Fruit fly (Drosophila melanogaster): ENCODE results near the gene stwl.
A peak's percentile ranks its signal among the peaks of the same experiment; 100 is the strongest.

Gene stwl

DNA sequence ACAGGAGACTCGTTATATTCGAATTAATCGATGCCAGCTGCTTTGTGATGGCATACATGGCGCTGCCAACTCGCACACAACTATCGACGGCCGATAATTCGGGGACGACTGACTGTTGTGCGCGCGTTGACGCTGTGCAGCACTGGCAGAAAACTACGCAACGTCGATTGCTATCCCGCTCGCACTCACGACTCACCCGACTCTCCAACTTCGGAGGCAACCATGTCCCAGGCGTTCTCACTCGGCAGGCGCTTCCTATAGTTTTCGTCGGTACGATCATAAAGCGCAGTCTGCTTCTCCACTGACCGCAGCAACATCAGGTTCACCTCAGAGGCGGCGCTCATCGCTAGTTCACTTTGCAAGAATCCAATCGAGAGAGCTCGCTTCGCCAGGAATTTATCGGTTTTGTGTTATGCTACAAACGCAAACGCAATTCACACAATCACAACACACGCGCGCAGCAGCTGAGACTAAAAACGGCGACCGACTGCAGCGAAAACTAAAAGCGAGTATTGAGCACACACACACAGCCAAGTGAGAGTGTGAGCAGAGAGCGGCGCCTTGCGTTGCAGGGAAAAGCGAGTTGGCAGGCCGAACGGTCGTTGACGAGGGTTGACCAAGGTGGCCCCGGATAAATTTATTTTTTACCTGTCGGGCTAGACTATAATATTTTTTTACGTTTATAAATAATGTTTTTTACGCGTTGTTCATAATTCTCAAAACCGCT lies at the start of gene stwl:
TSS of gene stwl (minus strand) at position 521 of the 727 bp plus-strand sequence.
- TF ChIP-seq CG15710 (tag; optimal IDR thresholded peaks at IDR 0.05) (no peak), Ets98B (GFP tag; IDR thresholded peaks at IDR 0.05) (no peak; the same call in 1 of the 2 replicates), gl (tag; optimal IDR thresholded peaks at IDR 0.05) (no peak), rn (GFP tag; IDR thresholded peaks at IDR 0.05) (peak; percentile 51; the same call in 1 of the 2 replicates), CG17806 (tag; optimal IDR thresholded peaks at IDR 0.05) (no peak), Snoo (tag; optimal IDR thresholded peaks at IDR 0.05) (no peak), Pif1A (GFP tag; optimal IDR thresholded peaks at IDR 0.05) (no peak), CG10348 (GFP tag; IDR thresholded peaks at IDR 0.05) (no peak; the same call in 1 of the 2 replicates), CG4496 (GFP tag; IDR thresholded peaks at IDR 0.05) (peak; percentile 50; the same call in 2 of the 3 replicates), CG13204 (GFP tag; optimal IDR thresholded peaks at IDR 0.05) (no peak), D1 (tag; optimal IDR thresholded peaks at IDR 0.05) (peak; percentile 78), CG32121 (GFP tag; IDR thresholded peaks at IDR 0.05) (no peak), CG9948 (tag; optimal IDR thresholded peaks at IDR 0.05) (peak; percentile 16), EcR (GFP tag; optimal IDR thresholded peaks at IDR 0.05) (no peak), Pif1B (GFP tag; optimal IDR thresholded peaks at IDR 0.05) (no peak), CG8159 (tag; optimal IDR thresholded peaks at IDR 0.05) (peak; percentile 2), CG8301 (tag; optimal IDR thresholded peaks at IDR 0.05) (no peak), fd96Ca (GFP tag; IDR thresholded peaks at IDR 0.05) (0 out of 3 replicates have a peak, but pooled peaks have one; percentile 6), CG14655 (GFP tag; optimal IDR thresholded peaks at IDR 0.05) (no peak), CG34367 (tag; optimal IDR thresholded peaks at IDR 0.05) (no peak), CG12605 (GFP tag; IDR thresholded peaks at IDR 0.05) (no peak)

dm6 chr3L:14456898-14457297 lies 47.2 kb upstream of the stwl start:
- TF ChIP-seq CG32121 (GFP tag; IDR thresholded peaks at IDR 0.05): no peak
- TF ChIP-seq CG4496 (GFP tag; IDR thresholded peaks at IDR 0.05): 0 out of 3 replicates have a peak, but pooled peaks have one; percentile 11
- TF ChIP-seq Pif1A (GFP tag; optimal IDR thresholded peaks at IDR 0.05): no peak
- TF ChIP-seq CG13204 (GFP tag; optimal IDR thresholded peaks at IDR 0.05): no peak
- TF ChIP-seq rn (GFP tag; IDR thresholded peaks at IDR 0.05): no peak
- TF ChIP-seq CG9948 (tag; optimal IDR thresholded peaks at IDR 0.05): no peak
- TF ChIP-seq Ets98B (GFP tag; IDR thresholded peaks at IDR 0.05): no peak
- TF ChIP-seq gl (tag; optimal IDR thresholded peaks at IDR 0.05): no peak

- TF ChIP-seq EcR (GFP tag; optimal IDR thresholded peaks at IDR 0.05): no peak
- no peak for TF ChIP-seq CG32121 (GFP tag; IDR thresholded peaks at IDR 0.05)
- TF ChIP-seq CG8301 (tag; optimal IDR thresholded peaks at IDR 0.05): no peak
- no peak for TF ChIP-seq CG14655 (GFP tag; optimal IDR thresholded peaks at IDR 0.05)
- TF ChIP-seq CG34367 (tag; optimal IDR thresholded peaks at IDR 0.05): no peak
- no peak for TF ChIP-seq CG17806 (tag; optimal IDR thresholded peaks at IDR 0.05)
- no peak; the same call in 2 of the 3 replicates for TF ChIP-seq fd96Ca (GFP tag; IDR thresholded peaks at IDR 0.05)
- no peak for TF ChIP-seq CG10348 (GFP tag; IDR thresholded peaks at IDR 0.05)
- TF ChIP-seq CG13204 (GFP tag; optimal IDR thresholded peaks at IDR 0.05): no peak
- no peak for TF ChIP-seq CG15710 (tag; optimal IDR thresholded peaks at IDR 0.05)
- peak; percentile 51 for TF ChIP-seq CG12605 (GFP tag; IDR thresholded peaks at IDR 0.05)
- TF ChIP-seq CG8159 (tag; optimal IDR thresholded peaks at IDR 0.05): no peak
- TF ChIP-seq Snoo (tag; optimal IDR thresholded peaks at IDR 0.05): peak; percentile 76
- no peak for TF ChIP-seq D1 (tag; optimal IDR thresholded peaks at IDR 0.05)
- TF ChIP-seq CG4496 (GFP tag; IDR thresholded peaks at IDR 0.05): peak; percentile 38; the same call in 1 of the 3 replicates
- 0 out of 2 replicates have a peak, but pooled peaks have one; percentile 9 for TF ChIP-seq rn (GFP tag; IDR thresholded peaks at IDR 0.05)
- peak; percentile 64 for TF ChIP-seq Pif1A (GFP tag; optimal IDR thresholded peaks at IDR 0.05)
- TF ChIP-seq gl (tag; optimal IDR thresholded peaks at IDR 0.05): no peak
- TF ChIP-seq Ets98B (GFP tag; IDR thresholded peaks at IDR 0.05): no peak
- TF ChIP-seq Pif1B (GFP tag; optimal IDR thresholded peaks at IDR 0.05): peak; percentile 70
- TF ChIP-seq CG9948 (tag; optimal IDR thresholded peaks at IDR 0.05): no peak
Observed at dm6 chr3L:14455968-14456678, 46.4 kb upstream of the stwl start.

- no peak for TF ChIP-seq Ets98B (GFP tag; IDR thresholded peaks at IDR 0.05)
Observed at dm6 chr3L:14454716-14455115, 45.0 kb upstream of the stwl start.

- TF ChIP-seq CG8301 (tag; optimal IDR thresholded peaks at IDR 0.05) (no peak), Snoo (tag; optimal IDR thresholded peaks at IDR 0.05) (peak; percentile 40), CG8159 (tag; optimal IDR thresholded peaks at IDR 0.05) (no peak), EcR (GFP tag; optimal IDR thresholded peaks at IDR 0.05) (no peak), CG34367 (tag; optimal IDR thresholded peaks at IDR 0.05) (no peak), rn (GFP tag; IDR thresholded peaks at IDR 0.05) (no peak), CG10348 (GFP tag; IDR thresholded peaks at IDR 0.05) (no peak), Pif1A (GFP tag; optimal IDR thresholded peaks at IDR 0.05) (peak; percentile 45), CG14655 (GFP tag; optimal IDR thresholded peaks at IDR 0.05) (no peak), CG4496 (GFP tag; IDR thresholded peaks at IDR 0.05) (no peak)
Observed at dm6 chr3L:14453260-14453590, 43.5 kb upstream of the stwl start.

All from whole organism, pupa.